Worm (Caenorhabditis elegans) whole organism, late embryonic: Measurements from ENCODE around the gene abhd-12.

Experiments
- K09A11.1 ChIP-seq: sonication (generic microtip); optimal IDR thresholded peaks from 2 replicates; lab custom pipeline; 2017; ENCODE audit warnings: antibody characterized with exemption, mild to moderate bottlenecking, missing genetic modification characterization, missing compliant biosample characterization; ENCODE audit not compliant: insufficient read depth
- ceh-18 ChIP-seq: sonication (generic microtip); optimal IDR thresholded peaks from 2 replicates; lab custom pipeline; 2016; ENCODE audit warnings: missing genetic modification characterization, missing compliant biosample characterization
- ceh-9 ChIP-seq: sonication (generic microtip); optimal IDR thresholded peaks from 2 replicates; lab custom pipeline; 2016; ENCODE audit warnings: mild to moderate bottlenecking, missing genetic modification characterization, inconsistent platforms, missing compliant biosample characterization
- dmd-4 ChIP-seq: sonication (generic microtip); optimal IDR thresholded peaks from 2 replicates; lab custom pipeline; 2016; ENCODE audit warnings: borderline replicate concordance, missing genetic modification characterization, missing compliant biosample characterization
- dve-1 ChIP-seq: sonication (generic microtip); optimal IDR thresholded peaks from 2 replicates; lab custom pipeline; 2017; ENCODE audit warnings: antibody characterized with exemption, mild to moderate bottlenecking, missing genetic modification characterization, missing compliant biosample characterization
- fax-1 ChIP-seq: sonication (generic microtip); optimal IDR thresholded peaks from 2 replicates; lab custom pipeline; 2016; ENCODE audit warnings: missing genotype, missing genetic modification characterization, missing compliant biosample characterization
- hlh-13 ChIP-seq: fragments of 200-800 bp; sonication (Bioruptor generic); optimal IDR thresholded peaks from 2 replicates; lab custom pipeline; 2018; ENCODE audit warnings: mild to moderate bottlenecking, missing genetic modification characterization, missing compliant biosample characterization
- hlh-8 ChIP-seq: sonication (generic microtip); optimal IDR thresholded peaks from 2 replicates; lab custom pipeline; 2016; ENCODE audit warnings: missing genotype, missing genetic modification characterization, missing compliant biosample characterization
- madf-2 ChIP-seq: sonication (generic microtip); optimal IDR thresholded peaks from 2 replicates; lab custom pipeline; 2017; ENCODE audit warnings: missing genetic modification characterization, missing compliant biosample characterization
- nhr-11 ChIP-seq: fragments of 150-350 bp; optimal IDR thresholded peaks from 2 replicates; lab custom pipeline; 2014; ENCODE audit warnings: missing biosample characterization, missing genetic modification characterization
- pha-4 ChIP-seq: fragments of 150-350 bp; optimal IDR thresholded peaks from 2 replicates; lab custom pipeline; 2018; ENCODE audit warnings: missing biosample characterization, missing genetic modification reagents, missing genetic modification characterization
- pqm-1 ChIP-seq: sonication (generic microtip); optimal IDR thresholded peaks from 2 replicates; lab custom pipeline; 2016; ENCODE audit warnings: missing genetic modification characterization, missing compliant biosample characterization
- sdc-2 ChIP-seq: sonication (generic microtip); optimal IDR thresholded peaks from 2 replicates; lab custom pipeline; 2016; ENCODE audit warnings: missing genotype, missing genetic modification characterization, missing compliant biosample characterization
- zip-5 ChIP-seq: sonication (generic microtip); optimal IDR thresholded peaks from 2 replicates; lab custom pipeline; 2016; ENCODE audit warnings: missing genetic modification characterization, missing compliant biosample characterization

ce11 chrV:8010846-8011245 lies 27.2 kb downstream of the abhd-12 start, which contains the start of gene lmtr-2:
- TF ChIP-seq madf-2 (tag; lab: Kevin White, UChicago) (no peak), pqm-1 (no peak), K09A11.1 (no peak), dve-1 (tag; lab: Kevin White, UChicago) (no peak), fax-1 (tag; lab: Kevin White, UChicago) (no peak), pha-4 (no peak), nhr-11 (tag; lab: Kevin White, UChicago) (no peak), hlh-8 (tag; lab: Kevin White, UChicago) (no peak), dmd-4 (tag; lab: Kevin White, UChicago) (no peak), sdc-2 (no peak), hlh-13 (GFP tag; lab: Kevin White, UChicago) (no peak), zip-5 (tag; lab: Kevin White, UChicago) (no peak), ceh-9 (tag; lab: Kevin White, UChicago) (no peak), ceh-18 (tag; lab: Kevin White, UChicago) (no peak)
